Fruit fly (Drosophila melanogaster): ENCODE measurements around the gene AgmNAT.

AgmNAT gene

DNA sequence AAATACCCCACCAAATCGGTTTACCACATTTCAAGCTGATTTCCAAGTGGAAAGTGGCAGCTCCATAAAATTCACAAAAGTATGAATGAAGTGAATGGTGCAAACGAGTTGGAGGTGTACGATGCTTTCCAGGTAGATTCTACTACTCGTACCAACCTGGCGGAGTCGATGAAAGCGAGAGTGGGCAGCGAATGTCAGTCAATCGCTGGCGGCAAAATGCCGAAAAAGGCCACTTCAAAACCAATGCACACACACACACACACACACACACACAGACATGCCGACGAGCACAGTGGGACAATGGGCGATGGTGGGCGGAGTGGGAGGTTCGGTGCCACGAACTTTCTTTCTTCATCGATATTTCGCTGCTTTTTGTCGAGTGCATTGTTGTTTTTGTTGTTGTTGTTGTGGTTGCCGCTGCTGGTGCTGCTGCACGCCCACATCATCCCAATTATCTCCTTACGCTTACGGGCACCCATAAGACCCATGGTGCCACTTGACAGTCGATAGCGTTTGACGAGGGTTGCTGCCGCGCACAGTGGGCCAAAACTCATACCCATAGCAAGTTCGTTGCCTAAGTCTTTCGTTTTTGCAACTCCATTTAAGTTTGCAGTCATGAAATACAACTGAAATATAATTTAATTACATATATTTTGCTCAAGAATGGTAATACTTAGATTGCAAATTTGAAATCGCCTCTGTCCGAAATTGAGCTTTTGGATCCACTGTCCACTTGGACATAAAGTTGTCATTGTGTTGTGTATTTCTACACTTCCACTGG is 32.2 kb downstream of the AgmNAT start (continued):
- TF ChIP-seq Xbp1 (GFP tag; optimal IDR thresholded peaks at IDR 0.05) (peak; percentile 33), tup (GFP tag; optimal IDR thresholded peaks at IDR 0.05) (no peak), CG11247 (GFP tag; IDR thresholded peaks at IDR 0.05) (peak; percentile 53), Dip3 (GFP tag; optimal IDR thresholded peaks at IDR 0.05) (no peak), CG12659 (GFP tag; optimal IDR thresholded peaks at IDR 0.05) (peak; percentile 14), cg (GFP tag; optimal IDR thresholded peaks at IDR 0.05) (peak; percentile 23), CG12769 (tag; optimal IDR thresholded peaks at IDR 0.05) (no peak), CG17802 (tag; optimal IDR thresholded peaks at IDR 0.05) (no peak), Asciz (GFP tag; optimal IDR thresholded peaks at IDR 0.05) (peak; percentile 54), Med (GFP tag) (peak; percentile 50), ems (GFP tag; optimal IDR thresholded peaks at IDR 0.05) (no peak)

DNA sequence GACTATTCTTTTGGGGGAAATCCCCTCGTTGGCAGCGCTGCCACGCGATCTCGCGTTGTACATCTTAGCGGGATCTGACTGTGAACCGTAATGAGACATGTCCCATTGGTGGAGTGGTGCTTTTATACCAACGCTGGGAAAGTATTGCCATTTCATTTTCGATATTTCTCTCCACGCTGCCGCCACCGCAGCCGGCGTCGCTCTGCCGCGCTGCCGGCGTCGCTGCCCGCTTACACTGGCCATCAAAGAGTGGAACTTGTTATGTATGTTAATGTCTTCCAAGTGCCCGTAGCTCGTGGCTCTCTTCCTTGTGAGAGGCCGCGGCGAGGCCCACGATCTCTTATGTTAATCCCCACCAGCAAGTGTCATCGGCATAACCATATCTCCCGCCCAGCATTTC is 34.1 kb downstream of the AgmNAT start, which contains the start of gene CG3108:
Gene CG3108 (minus strand): TSS at position 101 of the 400 bp plus-strand sequence.
- TF ChIP-seq Fer2 (tag; optimal IDR thresholded peaks at IDR 0.05) (no peak), CG17385 (GFP tag; optimal IDR thresholded peaks at IDR 0.05) (no peak), CG3995 (GFP tag; optimal IDR thresholded peaks at IDR 0.05) (no peak), zfh1 (GFP tag; IDR thresholded peaks at IDR 0.05) (no peak)

- TF ChIP-seq vvl (GFP tag; IDR thresholded peaks at IDR 0.05) (peak; percentile 22; the same call in 1 of the 2 replicates), CG12659 (GFP tag; optimal IDR thresholded peaks at IDR 0.05) (no peak), Ets97D (GFP tag; optimal IDR thresholded peaks at IDR 0.05) (no peak), CG8281 (tag; optimal IDR thresholded peaks at IDR 0.05) (peak; percentile 40), Oli (tag; optimal IDR thresholded peaks at IDR 0.05) (no peak)
Observed at dm6 chrX:5776547-5776946, 39.1 kb downstream of the AgmNAT start, which contains the start of gene CG42264. Gene CG42264 (minus strand): TSS chrX:5776647.

DNA sequence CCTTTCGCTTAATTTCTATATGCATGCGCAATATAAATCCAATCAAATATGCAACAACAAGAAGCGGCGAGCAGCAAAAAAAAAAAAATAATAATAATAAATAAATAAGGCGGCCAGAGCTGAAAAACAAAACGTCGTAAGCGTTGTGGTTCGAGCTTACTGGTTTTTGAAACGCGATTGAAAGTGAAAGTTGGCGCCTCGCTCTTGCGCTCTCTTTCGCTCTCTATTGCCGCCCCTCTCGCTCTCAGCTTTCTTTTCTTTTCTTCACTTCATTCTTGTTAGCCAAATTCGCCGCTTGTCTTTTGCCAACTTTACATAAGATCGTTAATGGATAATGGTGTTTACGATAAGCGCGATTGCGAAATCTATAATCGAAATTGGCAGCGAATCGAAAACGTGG is 43.2 kb downstream of the AgmNAT start:
- no peak for TF ChIP-seq z (GFP tag; IDR thresholded peaks at IDR 0.05)
- TF ChIP-seq CG4328 (GFP tag; optimal IDR thresholded peaks at IDR 0.05): no peak
- TF ChIP-seq CG12744 (GFP tag; optimal IDR thresholded peaks at IDR 0.05): no peak
- TF ChIP-seq Blimp-1 (GFP tag; optimal IDR thresholded peaks at IDR 0.05): peak; percentile 98
- peak in 1 of 2 experiments; percentile 48 for TF ChIP-seq Trl (optimal IDR thresholded peaks at IDR 0.05)
- no peak for TF ChIP-seq Trl (GFP tag; optimal IDR thresholded peaks at IDR 0.05)
- peak; percentile 38 for TF ChIP-seq CG10431 (GFP tag; optimal IDR thresholded peaks at IDR 0.05)

dm6 chrX:5770730-5771181 is 44.9 kb downstream of the AgmNAT start, which contains the start of gene CG3097:
Gene CG3097 (minus strand): TSS chrX:5770780.
- TF ChIP-seq HLHmδ (GFP tag; optimal IDR thresholded peaks at IDR 0.05) (peak; percentile 52), HmgD (GFP tag; optimal IDR thresholded peaks at IDR 0.05) (peak; percentile 6), crol (GFP tag; IDR thresholded peaks at IDR 0.05) (peak; percentile 100), CG2199 (GFP tag; IDR thresholded peaks at IDR 0.05) (0 out of 3 replicates have a peak, but pooled peaks have one; percentile 39), ind (GFP tag; optimal IDR thresholded peaks at IDR 0.05) (no peak), nerfin-1 (tag; optimal IDR thresholded peaks at IDR 0.05) (no peak), gsb-n (tag; optimal IDR thresholded peaks at IDR 0.05) (peak; percentile 7), Bgb (GFP tag; IDR thresholded peaks at IDR 0.05; ENCODE audit: partially characterized antibody) (0 out of 2 replicates have a peak, but pooled peaks have one; percentile 10), bbx (GFP tag; IDR thresholded peaks at IDR 0.05; ENCODE audit: partially characterized antibody) (peak; percentile 61), CoRest (tag; optimal IDR thresholded peaks at IDR 0.05) (no peak), crp (GFP tag; optimal IDR thresholded peaks at IDR 0.05) (no peak), nerfin-2 (GFP tag; IDR thresholded peaks at IDR 0.05; ENCODE audit: partially characterized antibody) (0 out of 2 replicates have a peak, but pooled peaks have one; percentile 8), Sox102F (GFP tag; optimal IDR thresholded peaks at IDR 0.05) (no peak), yki (optimal IDR thresholded peaks at IDR 0.05) (peak; percentile 81), da (GFP tag; optimal IDR thresholded peaks at IDR 0.05) (no peak), vvl (GFP tag; IDR thresholded peaks at IDR 0.05) (peak; percentile 53; the same call in 1 of the 2 replicates), kni (GFP tag; optimal IDR thresholded peaks at IDR 0.05) (peak; percentile 74), CG17829 (tag; optimal IDR thresholded peaks at IDR 0.05) (no peak)
